Fruit fly (Drosophila melanogaster) whole organism, prepupa: ENCODE data around the gene CG7509.

Experiments used
- Blimp-1 ChIP-seq: fragments of 200-800 bp; sonication (Bioruptor generic); optimal IDR thresholded peaks from 3 replicates; lab custom pipeline; 2017; ENCODE audit warnings: missing biosample characterization, missing genetic modification characterization, mild to moderate bottlenecking, moderate library complexity, missing genetic modification reagents
- CG10631 ChIP-seq: fragments of 200-800 bp; sonication (Bioruptor generic); optimal IDR thresholded peaks from 2 replicates; lab custom pipeline; 2016; ENCODE audit warnings: missing biosample characterization, missing genetic modification characterization
- CG11294 ChIP-seq: fragments of 200-800 bp; sonication (Bioruptor generic); IDR thresholded peaks from 2 replicates; pipeline ENCODE4 v1.3.6; 2022; ENCODE audit warnings: missing biosample characterization, missing genetic modification characterization
- CG11762 ChIP-seq: fragments of 200-800 bp; sonication (Bioruptor generic); optimal IDR thresholded peaks from 3 replicates; lab custom pipeline; 2016; ENCODE audit warnings: missing biosample characterization, missing genetic modification characterization; ENCODE audit not compliant: insufficient read depth
- CG11902 ChIP-seq: fragments of 200-800 bp; sonication (Bioruptor generic); optimal IDR thresholded peaks from 3 replicates; lab custom pipeline; 2016; ENCODE audit warnings: missing biosample characterization, missing genetic modification characterization
- CG15336 ChIP-seq: fragments of 200-800 bp; sonication (Bioruptor generic); IDR thresholded peaks from 2 replicates; pipeline ENCODE4 v1.3.6; 2022; ENCODE audit warnings: missing biosample characterization, missing genetic modification characterization
- CG16779 ChIP-seq: fragments of 200-800 bp; sonication (Bioruptor generic); optimal IDR thresholded peaks from 3 replicates; lab custom pipeline; 2017; ENCODE audit warnings: missing biosample characterization, mild to moderate bottlenecking, missing genetic modification characterization
- CG3032 ChIP-seq: fragments of 200-800 bp; optimal IDR thresholded peaks from 2 replicates; lab custom pipeline; 2019; ENCODE audit warnings: missing biosample characterization, mild to moderate bottlenecking, missing genetic modification characterization, moderate library complexity
- CG31627 ChIP-seq: fragments of 200-800 bp; sonication (Bioruptor generic); optimal IDR thresholded peaks from 3 replicates; lab custom pipeline; 2016; ENCODE audit warnings: missing biosample characterization, missing genetic modification characterization
- CG34406 ChIP-seq: fragments of 200-800 bp; sonication (Bioruptor generic); optimal IDR thresholded peaks from 3 replicates; lab custom pipeline; 2016; ENCODE audit warnings: missing biosample characterization, missing genetic modification characterization
- CG3919 ChIP-seq: fragments of 200-800 bp; sonication (Bioruptor generic); optimal IDR thresholded peaks from 3 replicates; lab custom pipeline; 2016; ENCODE audit warnings: missing biosample characterization, missing genetic modification characterization
- CG4318 ChIP-seq: fragments of 200-800 bp; sonication (Bioruptor generic); optimal IDR thresholded peaks from 3 replicates; lab custom pipeline; 2017; ENCODE audit warnings: missing biosample characterization, mild to moderate bottlenecking, missing genetic modification characterization
- CG6163 ChIP-seq: fragments of 200-800 bp; sonication (Bioruptor generic); IDR thresholded peaks from 3 replicates; pipeline ENCODE4 v1.3.6; 2022; ENCODE audit warnings: missing biosample characterization, missing genetic modification characterization
- CG6276 ChIP-seq: fragments of 200-800 bp; sonication (Bioruptor generic); optimal IDR thresholded peaks from 2 replicates; lab custom pipeline; 2017; ENCODE audit warnings: missing biosample characterization, mild to moderate bottlenecking, missing genetic modification characterization
- CG6808 ChIP-seq: fragments of 200-800 bp; sonication (Bioruptor generic); optimal IDR thresholded peaks from 3 replicates; lab custom pipeline; 2017; ENCODE audit warnings: missing biosample characterization, missing genetic modification characterization, mild to moderate bottlenecking, moderate library complexity, missing genetic modification reagents
- CG6854 ChIP-seq: fragments of 200-800 bp; sonication (Bioruptor generic); optimal IDR thresholded peaks from 2 replicates; lab custom pipeline; 2017; ENCODE audit warnings: missing biosample characterization, mild to moderate bottlenecking, missing genetic modification characterization
- CG7368 ChIP-seq: fragments of 200-800 bp; sonication (Bioruptor generic); optimal IDR thresholded peaks from 3 replicates; lab custom pipeline; 2016; ENCODE audit warnings: missing biosample characterization, missing genetic modification characterization
- CG8119 ChIP-seq: fragments of 200-800 bp; sonication (Bioruptor generic); IDR thresholded peaks from 3 replicates; pipeline ENCODE4 v1.3.6; 2022; ENCODE audit warnings: missing biosample characterization, missing genetic modification characterization
- CG8632 ChIP-seq: fragments of 200-800 bp; sonication (Bioruptor generic); optimal IDR thresholded peaks from 3 replicates; lab custom pipeline; 2016; ENCODE audit warnings: missing biosample characterization, missing genetic modification characterization
- Ets21C ChIP-seq: fragments of 200-800 bp; sonication (Bioruptor generic); optimal IDR thresholded peaks from 3 replicates; lab custom pipeline; 2016; ENCODE audit warnings: missing biosample characterization, missing genetic modification characterization
- Hr38 ChIP-seq: sonication (Bioruptor generic); optimal IDR thresholded peaks from 2 replicates; lab custom pipeline; 2016; ENCODE audit warnings: missing biosample characterization, missing genetic modification characterization
- Hr39 ChIP-seq: fragments of 200-800 bp; sonication (Bioruptor generic); optimal IDR thresholded peaks from 2 replicates; lab custom pipeline; 2016; ENCODE audit warnings: missing biosample characterization, missing genetic modification characterization
- Met ChIP-seq: fragments of 200-800 bp; sonication (Bioruptor generic); optimal IDR thresholded peaks from 3 replicates; lab custom pipeline; 2016; ENCODE audit warnings: missing biosample characterization, missing genetic modification characterization
- OdsH ChIP-seq: fragments of 200-800 bp; sonication (Bioruptor generic); optimal IDR thresholded peaks from 3 replicates; lab custom pipeline; 2016; ENCODE audit warnings: missing biosample characterization, missing genetic modification characterization
- Smox ChIP-seq: fragments of 200-800 bp; sonication (Bioruptor generic); optimal IDR thresholded peaks from 3 replicates; lab custom pipeline; 2016; ENCODE audit warnings: missing biosample characterization, missing genetic modification characterization
- Sox102F ChIP-seq: fragments of 200-800 bp; sonication (Bioruptor generic); optimal IDR thresholded peaks from 2 replicates; lab custom pipeline; 2016; ENCODE audit warnings: missing biosample characterization, mild to moderate bottlenecking, missing genetic modification characterization
- Sox14 ChIP-seq: fragments of 200-800 bp; sonication (Bioruptor generic); optimal IDR thresholded peaks from 3 replicates; lab custom pipeline; 2016; ENCODE audit warnings: missing biosample characterization, missing genetic modification characterization
- Sox15 ChIP-seq: fragments of 200-800 bp; sonication (Bioruptor generic); optimal IDR thresholded peaks from 3 replicates; lab custom pipeline; 2016; ENCODE audit warnings: missing biosample characterization, missing genetic modification characterization
- achi ChIP-seq: fragments of 200-800 bp; sonication (Bioruptor generic); optimal IDR thresholded peaks from 3 replicates; lab custom pipeline; 2016; ENCODE audit warnings: missing biosample characterization, missing genetic modification characterization
- dac ChIP-seq: fragments of 200-800 bp; sonication (Bioruptor generic); optimal IDR thresholded peaks from 2 replicates; lab custom pipeline; 2017; ENCODE audit warnings: missing biosample characterization, mild to moderate bottlenecking, missing genetic modification characterization
- dsx ChIP-seq: fragments of 200-800 bp; optimal IDR thresholded peaks from 3 replicates; lab custom pipeline; 2019; ENCODE audit warnings: missing biosample characterization, mild to moderate bottlenecking, missing genetic modification characterization, moderate library complexity; ENCODE audit not compliant: poor library complexity, severe bottlenecking
- eg ChIP-seq: fragments of 200-800 bp; sonication (Bioruptor generic); IDR thresholded peaks from 3 replicates; pipeline ENCODE4 v1.3.6; 2022; ENCODE audit warnings: missing biosample characterization, missing genetic modification characterization
- esn ChIP-seq: fragments of 200-800 bp; sonication (Bioruptor generic); optimal IDR thresholded peaks from 2 replicates; lab custom pipeline; 2016; ENCODE audit warnings: missing biosample characterization, mild to moderate bottlenecking, missing genetic modification characterization, moderate library complexity
- fd85E ChIP-seq: fragments of 200-800 bp; sonication (Bioruptor generic); optimal IDR thresholded peaks from 3 replicates; lab custom pipeline; 2016; ENCODE audit warnings: missing biosample characterization, missing genetic modification characterization
- lz ChIP-seq: fragments of 200-800 bp; sonication (Bioruptor generic); optimal IDR thresholded peaks from 3 replicates; lab custom pipeline; 2016; ENCODE audit warnings: missing biosample characterization, missing genetic modification characterization
- net ChIP-seq: fragments of 200-800 bp; sonication (Bioruptor generic); optimal IDR thresholded peaks from 3 replicates; lab custom pipeline; 2016; ENCODE audit warnings: missing biosample characterization, missing genetic modification characterization
- pdm3 ChIP-seq: fragments of 200-800 bp; sonication (Bioruptor generic); optimal IDR thresholded peaks from 3 replicates; lab custom pipeline; 2016; ENCODE audit warnings: missing biosample characterization, missing genetic modification characterization
- salr ChIP-seq, 2 experiments: fragments of 200-800 bp; sonication (Bioruptor generic); optimal IDR thresholded peaks; 3 replicates each; lab custom pipeline; 2016 to 2018; ENCODE audit warnings: missing biosample characterization in 2 of 2, missing genetic modification characterization in 2 of 2, mild to moderate bottlenecking in 1 of 2
- ss ChIP-seq, 2 experiments: fragments of 200-800 bp; sonication (Bioruptor generic); optimal IDR thresholded peaks; 2 replicates in 1 of 2; 3 replicates in 1 of 2; lab custom pipeline; 2017 to 2018; ENCODE audit warnings: mild to moderate bottlenecking in 2 of 2, missing biosample characterization in 2 of 2, missing genetic modification characterization in 2 of 2, moderate library complexity in 1 of 2
- topi ChIP-seq: fragments of 200-800 bp; sonication (Bioruptor generic); optimal IDR thresholded peaks from 3 replicates; lab custom pipeline; 2016; ENCODE audit warnings: missing biosample characterization, missing genetic modification characterization

The CG7509 gene

dm6 chr3L:4824356-4825138 is 19.5 kb upstream of the CG7509 start (continued):
- peak; percentile 80 to 94 for TF ChIP-seq salr (GFP tag; optimal IDR thresholded peaks at IDR 0.05; lab: Kevin White, UChicago)
- TF ChIP-seq Hr38 (GFP tag; lab: Kevin White, UChicago): no peak
- TF ChIP-seq lz (GFP tag; lab: Kevin White, UChicago): peak; percentile 92
- TF ChIP-seq CG4318 (GFP tag; lab: Kevin White, UChicago): peak; percentile 89
- peak; percentile 90 for TF ChIP-seq CG11762 (GFP tag; lab: Kevin White, UChicago)
- TF ChIP-seq net: peak; percentile 96
- TF ChIP-seq CG3032 (tag; lab: Kevin White, UChicago): peak; percentile 90
- peak; percentile 98 for TF ChIP-seq CG6163 (GFP tag; lab: Robert Waterston, UW)
- TF ChIP-seq CG7368 (GFP tag; lab: Kevin White, UChicago): peak; percentile 92
- peak; percentile 97 for TF ChIP-seq esn (GFP tag; lab: Kevin White, UChicago)
- peak; percentile 89 for TF ChIP-seq Sox15
- peak; percentile 94 for TF ChIP-seq CG8632 (GFP tag; lab: Kevin White, UChicago)
- TF ChIP-seq CG6276 (GFP tag; lab: Kevin White, UChicago): no peak

- TF ChIP-seq ss (GFP tag; optimal IDR thresholded peaks at IDR 0.05; lab: Kevin White, UChicago) (no peak), CG10631 (no peak), Sox14 (no peak), CG11294 (GFP tag; lab: Robert Waterston, UW) (no peak), topi (GFP tag; lab: Kevin White, UChicago) (no peak), CG3032 (tag; lab: Kevin White, UChicago) (no peak), Hr38 (GFP tag; lab: Kevin White, UChicago) (no peak), CG16779 (tag; lab: Kevin White, UChicago) (no peak), Ets21C (GFP tag; lab: Kevin White, UChicago) (no peak), CG4318 (GFP tag; lab: Kevin White, UChicago) (no peak), Blimp-1 (GFP tag; lab: Kevin White, UChicago) (no peak)
Measured at dm6 chr3L:4814184-4814583, 9.1 kb upstream of the CG7509 start.

dm6 chr3L:4807306-4807705 is 2.2 kb upstream of the CG7509 start, which contains the start of gene CG18808:
Gene CG18808 (minus strand): TSS chr3L:4807406.
- no peak for TF ChIP-seq CG6808 (GFP tag; lab: Kevin White, UChicago)
- TF ChIP-seq CG11902 (GFP tag; lab: Kevin White, UChicago): no peak
- TF ChIP-seq CG15336: no peak
- no peak for TF ChIP-seq CG31627 (GFP tag; lab: Kevin White, UChicago)
- TF ChIP-seq dsx (GFP tag; lab: Kevin White, UChicago): no peak
- no peak for TF ChIP-seq dac (GFP tag; lab: Kevin White, UChicago)
- no peak for TF ChIP-seq Sox102F (GFP tag; lab: Kevin White, UChicago)
- TF ChIP-seq pdm3 (GFP tag; lab: Kevin White, UChicago): no peak
- no peak for TF ChIP-seq CG6854
- TF ChIP-seq Met (GFP tag; lab: Kevin White, UChicago): no peak

dm6 chr3L:4805751-4806150 is 677 bp upstream of the CG7509 start:
- TF ChIP-seq CG11762 (GFP tag; lab: Kevin White, UChicago) (no peak), dac (GFP tag; lab: Kevin White, UChicago) (no peak), achi (GFP tag; lab: Kevin White, UChicago) (no peak), CG16779 (tag; lab: Kevin White, UChicago) (no peak), esn (GFP tag; lab: Kevin White, UChicago) (no peak), salr (GFP tag; optimal IDR thresholded peaks at IDR 0.05; lab: Kevin White, UChicago) (no peak), Smox (no peak), fd85E (GFP tag; lab: Kevin White, UChicago) (no peak), topi (GFP tag; lab: Kevin White, UChicago) (no peak), CG3919 (GFP tag; lab: Kevin White, UChicago) (no peak), CG8119 (GFP tag; lab: Robert Waterston, UW) (no peak), OdsH (GFP tag; lab: Kevin White, UChicago) (no peak), Ets21C (GFP tag; lab: Kevin White, UChicago) (no peak), eg (GFP tag; lab: Robert Waterston, UW) (no peak), CG7368 (GFP tag; lab: Kevin White, UChicago) (no peak), Hr39 (GFP tag; lab: Kevin White, UChicago) (no peak), CG34406 (GFP tag; lab: Kevin White, UChicago) (no peak), Sox15 (no peak)
